Fruit fly (Drosophila melanogaster) whole organism, wandering third instar larva: ENCODE results near the gene Ppt1.

Experiments
- Abd-B ChIP-seq: fragments of >200 bp; optimal IDR thresholded peaks from 2 replicates; lab custom pipeline; 2017; ENCODE audit warnings: missing biosample characterization, missing genetic modification characterization
- CG32264 ChIP-seq: fragments of 200-800 bp; sonication (Bioruptor generic); optimal IDR thresholded peaks from 2 replicates; lab custom pipeline; 2016; ENCODE audit warnings: missing biosample characterization, missing genetic modification characterization
- CG9705 ChIP-seq: fragments of 200-800 bp; sonication (Bioruptor generic); optimal IDR thresholded peaks from 2 replicates; lab custom pipeline; 2018; ENCODE audit warnings: missing biosample characterization, mild to moderate bottlenecking, missing genetic modification characterization
- CrebA ChIP-seq: fragments of 200-800 bp; sonication (Bioruptor generic); optimal IDR thresholded peaks from 2 replicates; lab custom pipeline; 2016; ENCODE audit warnings: missing biosample characterization, mild to moderate bottlenecking, missing genetic modification characterization, borderline replicate concordance
- Dfd ChIP-seq: fragments of >200 bp; optimal IDR thresholded peaks from 2 replicates; lab custom pipeline; 2017; ENCODE audit warnings: missing biosample characterization, missing genetic modification characterization
- Dif ChIP-seq: fragments of 200-275, 200-300 bp; sonication (Bioruptor generic); optimal IDR thresholded peaks from 2 replicates; lab custom pipeline; 2018; ENCODE audit warnings: missing biosample characterization, missing genetic modification characterization; ENCODE audit not compliant: partially characterized antibody
- GATAd ChIP-seq: sonication (Bioruptor generic); optimal IDR thresholded peaks from 2 replicates; lab custom pipeline; 2016; ENCODE audit warnings: missing biosample characterization, missing genetic modification characterization
- HLH106 ChIP-seq: fragments of 200-800 bp; optimal IDR thresholded peaks from 3 replicates; lab custom pipeline; 2019; ENCODE audit warnings: missing biosample characterization, mild to moderate bottlenecking, missing genetic modification characterization, moderate library complexity
- Hnf4 ChIP-seq: fragments of 200-800 bp; sonication (Bioruptor generic); optimal IDR thresholded peaks from 2 replicates; lab custom pipeline; 2016; ENCODE audit warnings: missing biosample characterization, mild to moderate bottlenecking, missing genetic modification characterization
- Hr78 ChIP-seq: fragments of >200 bp; optimal IDR thresholded peaks from 2 replicates; lab custom pipeline; 2017; ENCODE audit warnings: missing biosample characterization, missing genetic modification characterization
- Hr83 ChIP-seq: fragments of 200-300 bp; sonication (Bioruptor generic); optimal IDR thresholded peaks from 2 replicates; lab custom pipeline; 2016; ENCODE audit warnings: missing biosample characterization, mild to moderate bottlenecking, missing genetic modification characterization, moderate library complexity; ENCODE audit not compliant: poor library complexity, severe bottlenecking
- Jra ChIP-seq: sonication (Bioruptor generic); optimal IDR thresholded peaks from 2 replicates; lab custom pipeline; 2016; ENCODE audit warnings: missing biosample characterization, missing genetic modification characterization
- Mio ChIP-seq: sonication (Bioruptor generic); optimal IDR thresholded peaks from 2 replicates; lab custom pipeline; 2016; ENCODE audit warnings: missing biosample characterization, missing genetic modification characterization
- Myc ChIP-seq: fragments of >200 bp; optimal IDR thresholded peaks from 2 replicates; lab custom pipeline; 2017
- N ChIP-seq: fragments of >200 bp; optimal IDR thresholded peaks from 2 replicates; lab custom pipeline; 2018; ENCODE audit warnings: missing biosample characterization, missing external identifiers, missing genetic modification characterization
- OdsH ChIP-seq: fragments of 200-800 bp; sonication (Bioruptor generic); optimal IDR thresholded peaks from 2 replicates; lab custom pipeline; 2016; ENCODE audit warnings: missing biosample characterization, mild to moderate bottlenecking, missing genetic modification characterization
- Rel ChIP-seq, 2 experiments: fragments of 200-800 bp; sonication (Bioruptor generic) in 1 of 2; optimal IDR thresholded peaks; 2 replicates in 1 of 2; 3 replicates in 1 of 2; lab custom pipeline; 2016 to 2019; ENCODE audit warnings: mild to moderate bottlenecking in 2 of 2, missing biosample characterization in 2 of 2, missing genetic modification characterization in 2 of 2, moderate library complexity in 1 of 2
- Sp1 ChIP-seq: fragments of 200-800 bp; sonication (Bioruptor generic); optimal IDR thresholded peaks from 3 replicates; lab custom pipeline; 2019; ENCODE audit warnings: missing biosample characterization, mild to moderate bottlenecking, missing genetic modification characterization, moderate library complexity
- Vsx2 ChIP-seq: fragments of 200-300, 225-300 bp; sonication (Bioruptor generic); optimal IDR thresholded peaks from 2 replicates; lab custom pipeline; 2018; ENCODE audit warnings: missing biosample characterization, missing genetic modification characterization; ENCODE audit not compliant: partially characterized antibody
- br ChIP-seq: fragments of 200-800 bp; sonication (Bioruptor generic); optimal IDR thresholded peaks from 2 replicates; lab custom pipeline; 2016; ENCODE audit warnings: missing biosample characterization, missing genetic modification characterization
- brk ChIP-seq: fragments of 200-800 bp; sonication (Bioruptor generic); optimal IDR thresholded peaks from 2 replicates; lab custom pipeline; 2016; ENCODE audit warnings: missing biosample characterization, mild to moderate bottlenecking, missing genetic modification characterization
- dl ChIP-seq, 2 experiments: fragments of 175-275, 200-275 bp in 1 of 2; fragments of 200-275 bp in 1 of 2; sonication (Bioruptor generic); optimal IDR thresholded peaks; lab custom pipeline; 2018; ENCODE audit warnings: mild to moderate bottlenecking in 2 of 2, missing biosample characterization in 2 of 2, missing genetic modification characterization in 2 of 2, moderate library complexity in 2 of 2; ENCODE audit not compliant: partially characterized antibody in 2 of 2, insufficient read depth in 1 of 2
- dmrt93B ChIP-seq: fragments of 200-800 bp; sonication (Bioruptor generic); optimal IDR thresholded peaks from 2 replicates; lab custom pipeline; 2018; ENCODE audit warnings: missing biosample characterization, mild to moderate bottlenecking, missing genetic modification characterization
- dsf ChIP-seq: sonication (Bioruptor generic); optimal IDR thresholded peaks from 2 replicates; lab custom pipeline; 2016; ENCODE audit warnings: missing biosample characterization, missing genetic modification characterization, borderline replicate concordance
- ey ChIP-seq: fragments of 200-800 bp; sonication (Bioruptor generic); optimal IDR thresholded peaks from 2 replicates; lab custom pipeline; 2016; ENCODE audit warnings: missing biosample characterization, missing genetic modification characterization
- foxo ChIP-seq, 2 experiments: fragments of 200-800 bp; sonication (Bioruptor generic); optimal IDR thresholded peaks; 2 replicates in 1 of 2; 3 replicates in 1 of 2; lab custom pipeline; 2016 to 2017; ENCODE audit warnings: missing biosample characterization in 2 of 2, missing genetic modification characterization in 2 of 2
- fru ChIP-seq: fragments of 200-800 bp; sonication (Bioruptor generic); optimal IDR thresholded peaks from 3 replicates; lab custom pipeline; 2016; ENCODE audit warnings: missing biosample characterization, mild to moderate bottlenecking, missing genetic modification characterization
- h ChIP-seq: fragments of 200-800 bp; sonication (Bioruptor generic); optimal IDR thresholded peaks from 3 replicates; lab custom pipeline; 2016; ENCODE audit warnings: missing biosample characterization, mild to moderate bottlenecking, missing genetic modification characterization
- jim ChIP-seq: fragments of 175-275, 200-325 bp; sonication (Bioruptor generic); optimal IDR thresholded peaks from 2 replicates; lab custom pipeline; 2016; ENCODE audit warnings: missing biosample characterization, mild to moderate bottlenecking, missing genetic modification characterization
- lola ChIP-seq: fragments of >200 bp; optimal IDR thresholded peaks from 2 replicates; lab custom pipeline; 2017; ENCODE audit warnings: missing biosample characterization, missing genetic modification characterization
- pan ChIP-seq: fragments of >200 bp; optimal IDR thresholded peaks from 2 replicates; lab custom pipeline; 2017
- psq ChIP-seq: fragments of 200-800 bp; sonication (Bioruptor generic); optimal IDR thresholded peaks from 3 replicates; lab custom pipeline; 2017; ENCODE audit warnings: missing biosample characterization, mild to moderate bottlenecking, missing genetic modification characterization, moderate library complexity
- rgr ChIP-seq: fragments of 200-800 bp; sonication (Bioruptor generic); optimal IDR thresholded peaks from 3 replicates; lab custom pipeline; 2016; ENCODE audit warnings: missing biosample characterization, mild to moderate bottlenecking, missing genetic modification characterization
- sage ChIP-seq: fragments of 200-800 bp; sonication (Bioruptor generic); optimal IDR thresholded peaks from 2 replicates; lab custom pipeline; 2016; ENCODE audit warnings: missing biosample characterization, mild to moderate bottlenecking, missing genetic modification characterization
- sv ChIP-seq: fragments of 200-800 bp; sonication (Bioruptor generic); optimal IDR thresholded peaks from 3 replicates; lab custom pipeline; 2016; ENCODE audit warnings: missing biosample characterization, missing genetic modification characterization
- tai ChIP-seq: sonication (Bioruptor generic); optimal IDR thresholded peaks from 2 replicates; lab custom pipeline; 2016; ENCODE audit warnings: missing biosample characterization, missing genetic modification characterization
- usp ChIP-seq: fragments of >200 bp; optimal IDR thresholded peaks from 2 replicates; lab custom pipeline; 2017; ENCODE audit warnings: missing biosample characterization, missing genetic modification characterization
- woc ChIP-seq: sonication (Bioruptor generic); optimal IDR thresholded peaks from 2 replicates; lab custom pipeline; 2016; ENCODE audit warnings: missing biosample characterization, mild to moderate bottlenecking, missing genetic modification characterization

Gene Ppt1

DNA sequence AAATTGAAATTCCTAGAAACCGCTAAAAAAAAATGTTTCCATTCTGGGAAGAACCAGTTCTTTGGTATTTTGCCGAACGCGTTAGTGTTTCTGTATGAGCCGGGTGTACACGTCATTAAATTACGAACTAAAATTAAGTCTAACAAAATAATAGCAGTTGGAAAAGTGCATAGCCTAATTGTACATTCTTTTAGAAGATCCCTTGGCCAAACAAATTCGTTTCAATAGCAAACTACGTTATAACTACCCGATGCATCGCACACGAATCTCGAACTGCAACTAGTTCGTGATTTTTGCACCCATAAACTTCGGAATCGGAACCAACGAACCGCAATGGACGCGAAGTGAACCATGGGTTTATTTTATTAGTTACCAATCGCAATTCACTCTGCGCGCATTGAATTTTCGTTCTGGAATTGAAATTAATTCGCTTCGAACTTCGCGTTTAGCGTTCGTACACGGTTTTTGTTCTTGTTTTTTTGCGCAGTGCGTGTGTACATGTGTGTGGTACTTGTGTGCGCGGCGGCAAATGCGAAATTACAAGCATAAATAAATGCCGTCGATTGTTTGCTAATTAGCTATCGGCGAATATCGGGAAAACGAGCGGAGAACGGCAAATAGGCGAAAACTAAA lies 8.7 kb downstream of the Ppt1 start, which contains the start of gene CAH3:
TSS of gene CAH3 (plus strand) at position 64 of the 633 bp plus-strand sequence.
- TF ChIP-seq sage: peak; percentile 83
- peak; percentile 72 for TF ChIP-seq dsf (GFP tag; lab: Kevin White, UChicago)
- peak; percentile 88 for TF ChIP-seq sv
- no peak for TF ChIP-seq N
- peak; percentile 35 for TF ChIP-seq Hr83
- no peak for TF ChIP-seq dl (GFP tag; optimal IDR thresholded peaks at IDR 0.05; lab: Kevin White, UChicago; ENCODE audit: insufficient read depth in 1 of 2, partially characterized antibody in 2 of 2)
- peak; percentile 30 for TF ChIP-seq Rel (GFP tag; optimal IDR thresholded peaks at IDR 0.05; lab: Kevin White, UChicago)
- TF ChIP-seq Rel (tag; optimal IDR thresholded peaks at IDR 0.05; lab: Kevin White, UChicago): peak; percentile 90
- no peak for TF ChIP-seq jim (GFP tag; lab: Kevin White, UChicago)
- TF ChIP-seq Vsx2 (GFP tag; lab: Kevin White, UChicago): peak; percentile 43
- peak; percentile 88 for TF ChIP-seq dmrt93B
- TF ChIP-seq Dif (GFP tag; lab: Kevin White, UChicago): peak; percentile 18
- peak; percentile 90 for TF ChIP-seq Hnf4
- TF ChIP-seq CG9705 (GFP tag; lab: Kevin White, UChicago): peak; percentile 94
- peak; percentile 95 for TF ChIP-seq Sp1 (GFP tag; lab: Kevin White, UChicago)
- TF ChIP-seq CrebA (GFP tag; lab: Kevin White, UChicago): no peak
- TF ChIP-seq HLH106 (tag; lab: Kevin White, UChicago): peak; percentile 96
- no peak for TF ChIP-seq Myc (lab: Kevin White, UChicago)
- TF ChIP-seq h: peak; percentile 93
- TF ChIP-seq Hr78 (GFP tag; lab: Kevin White, UChicago): no peak
- TF ChIP-seq foxo (GFP tag; optimal IDR thresholded peaks at IDR 0.05; lab: Kevin White, UChicago): peak in 1 of 2 experiments; percentile 94
- peak; percentile 62 for TF ChIP-seq Jra
- peak; percentile 94 for TF ChIP-seq fru (GFP tag; lab: Kevin White, UChicago)
- no peak for TF ChIP-seq Mio (GFP tag; lab: Kevin White, UChicago)
- peak; percentile 95 for TF ChIP-seq br (GFP tag; lab: Kevin White, UChicago)
- TF ChIP-seq brk (GFP tag; lab: Kevin White, UChicago): peak; percentile 75
- TF ChIP-seq lola (GFP tag; lab: Kevin White, UChicago): no peak
- no peak for TF ChIP-seq pan (lab: Kevin White, UChicago)
- TF ChIP-seq tai (GFP tag; lab: Kevin White, UChicago): peak; percentile 83
- TF ChIP-seq OdsH (GFP tag; lab: Kevin White, UChicago): peak; percentile 91
- TF ChIP-seq rgr (GFP tag; lab: Kevin White, UChicago): peak; percentile 95
- peak; percentile 88 for TF ChIP-seq woc (GFP tag; lab: Kevin White, UChicago)
- no peak for TF ChIP-seq Dfd (GFP tag; lab: Kevin White, UChicago)
- TF ChIP-seq psq (GFP tag; lab: Kevin White, UChicago): peak; percentile 85
- peak; percentile 71 for TF ChIP-seq CG32264
- TF ChIP-seq ey: peak; percentile 90
- TF ChIP-seq GATAd (GFP tag; lab: Kevin White, UChicago): peak; percentile 45
- no peak for TF ChIP-seq usp (GFP tag; lab: Kevin White, UChicago)
- TF ChIP-seq Abd-B: no peak

DNA sequence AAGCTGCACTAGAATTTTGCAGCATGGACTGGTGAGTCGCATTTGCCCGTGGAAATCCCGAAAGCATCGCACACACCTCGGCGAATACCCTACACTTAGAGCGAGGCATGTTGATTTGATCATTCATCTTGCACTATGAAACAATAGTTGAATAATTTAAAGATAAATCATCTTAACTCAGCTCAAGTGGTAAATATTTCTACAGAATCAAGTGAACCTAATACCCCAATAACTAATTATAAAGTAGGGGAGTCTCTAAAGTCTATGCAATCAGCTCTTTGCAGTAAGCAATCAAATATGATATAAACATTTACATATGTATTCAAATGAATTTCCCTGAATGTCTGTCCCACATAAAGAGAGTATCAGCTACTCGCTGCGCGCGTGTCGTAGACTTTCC lies 12.6 kb downstream of the Ppt1 start:
- TF ChIP-seq dl (GFP tag; optimal IDR thresholded peaks at IDR 0.05; lab: Kevin White, UChicago; ENCODE audit: insufficient read depth in 1 of 2, partially characterized antibody in 2 of 2) (no peak), Sp1 (GFP tag; lab: Kevin White, UChicago) (peak; percentile 80), Jra (no peak), h (peak; percentile 19), fru (GFP tag; lab: Kevin White, UChicago) (peak; percentile 91), Hr83 (no peak), br (GFP tag; lab: Kevin White, UChicago) (peak; percentile 28), rgr (GFP tag; lab: Kevin White, UChicago) (peak; percentile 23), dmrt93B (no peak), Mio (GFP tag; lab: Kevin White, UChicago) (no peak), Hr78 (GFP tag; lab: Kevin White, UChicago) (no peak), OdsH (GFP tag; lab: Kevin White, UChicago) (peak; percentile 10), HLH106 (tag; lab: Kevin White, UChicago) (peak; percentile 29), ey (peak; percentile 92), woc (GFP tag; lab: Kevin White, UChicago) (peak; percentile 71), psq (GFP tag; lab: Kevin White, UChicago) (no peak), Dif (GFP tag; lab: Kevin White, UChicago) (no peak), Abd-B (no peak), jim (GFP tag; lab: Kevin White, UChicago) (no peak), Hnf4 (no peak), Vsx2 (GFP tag; lab: Kevin White, UChicago) (no peak), tai (GFP tag; lab: Kevin White, UChicago) (no peak), dsf (GFP tag; lab: Kevin White, UChicago) (no peak), CrebA (GFP tag; lab: Kevin White, UChicago) (no peak), brk (GFP tag; lab: Kevin White, UChicago) (no peak), CG9705 (GFP tag; lab: Kevin White, UChicago) (no peak), usp (GFP tag; lab: Kevin White, UChicago) (no peak), sv (no peak), Rel (GFP tag; optimal IDR thresholded peaks at IDR 0.05; lab: Kevin White, UChicago) (peak; percentile 46), Rel (tag; optimal IDR thresholded peaks at IDR 0.05; lab: Kevin White, UChicago) (no peak), CG32264 (no peak), lola (GFP tag; lab: Kevin White, UChicago) (no peak), Dfd (GFP tag; lab: Kevin White, UChicago) (no peak), pan (lab: Kevin White, UChicago) (no peak), Myc (lab: Kevin White, UChicago) (no peak), GATAd (GFP tag; lab: Kevin White, UChicago) (no peak), N (no peak), sage (no peak), foxo (GFP tag; optimal IDR thresholded peaks at IDR 0.05; lab: Kevin White, UChicago) (peak; percentile 2 to 92)
